Worm (Caenorhabditis elegans) whole organism, L1 larva: Measurements from ENCODE around the gene grld-1.

Source experiments
- C04F5.9 ChIP-seq: sonication (generic microtip); optimal IDR thresholded peaks from 2 replicates; lab custom pipeline; 2016; ENCODE audit warnings: missing genetic modification characterization, missing compliant biosample characterization
- ama-1 ChIP-seq: fragments of 150-350 bp; optimal IDR thresholded peaks from 2 replicates; lab custom pipeline; 2014
- ceh-8 ChIP-seq: fragments of 200-800 bp; sonication (Bioruptor generic); optimal IDR thresholded peaks from 2 replicates; lab custom pipeline; 2018; ENCODE audit warnings: mild to moderate bottlenecking, missing genetic modification characterization, moderate library complexity, missing compliant biosample characterization
- ceh-82 ChIP-seq, 3 experiments: fragments of 150-350 bp in 1 of 3; sonication (generic microtip) in 2 of 3; optimal IDR thresholded peaks; 2 replicates each; lab custom pipeline; 2014 to 2017; ENCODE audit warnings: missing biosample characterization in 3 of 3, missing genetic modification characterization in 3 of 3
- ces-1 ChIP-seq: fragments of 150-350 bp; optimal IDR thresholded peaks from 2 replicates; lab custom pipeline; 2014; ENCODE audit warnings: missing biosample characterization, missing genetic modification reagents, missing genetic modification characterization
- dpl-1 ChIP-seq, 3 experiments: fragments of 150-350 bp in 2 of 3; sonication (generic microtip) in 1 of 3; optimal IDR thresholded peaks; 2 replicates each; lab custom pipeline; 2014 to 2017; ENCODE audit warnings: missing biosample characterization in 3 of 3, missing genetic modification characterization in 3 of 3, missing genetic modification reagents in 3 of 3
- dsc-1 ChIP-seq: sonication (generic microtip); optimal IDR thresholded peaks from 2 replicates; lab custom pipeline; 2016; ENCODE audit warnings: mild to moderate bottlenecking, missing genetic modification characterization, missing compliant biosample characterization
- egl-13 ChIP-seq: sonication (generic microtip); optimal IDR thresholded peaks from 2 replicates; lab custom pipeline; 2016; ENCODE audit warnings: missing genotype, missing genetic modification reagents, missing genetic modification characterization, missing compliant biosample characterization
- fkh-8 ChIP-seq: sonication (generic microtip); optimal IDR thresholded peaks from 2 replicates; lab custom pipeline; 2016; ENCODE audit warnings: mild to moderate bottlenecking, missing genetic modification characterization, missing compliant biosample characterization
- grh-1 ChIP-seq: fragments of 200-800 bp; sonication (Bioruptor generic); IDR thresholded peaks from 2 replicates; pipeline ENCODE4 v1.3.6; 2022; ENCODE audit warnings: missing genetic modification reagents, missing genetic modification characterization, missing compliant biosample characterization
- isw-1 ChIP-seq: fragments of 200-800 bp; sonication (Bioruptor generic); IDR thresholded peaks from 2 replicates; pipeline ENCODE4 v1.3.6; 2022; ENCODE audit warnings: missing genetic modification characterization, missing compliant biosample characterization
- lin-14 ChIP-seq: fragments of 200-800 bp; sonication (Bioruptor generic); optimal IDR thresholded peaks from 2 replicates; lab custom pipeline; 2018; ENCODE audit warnings: mild to moderate bottlenecking, missing genetic modification characterization, moderate library complexity, missing compliant biosample characterization
- lin-35 ChIP-seq, 2 experiments: fragments of 150-350 bp; optimal IDR thresholded peaks; 2 replicates each; lab custom pipeline; 2014; ENCODE audit warnings: missing biosample characterization in 2 of 2, missing genetic modification characterization in 2 of 2, missing genetic modification reagents in 2 of 2
- lin-39 ChIP-seq: fragments of 150-350 bp; optimal IDR thresholded peaks from 2 replicates; lab custom pipeline; 2014; ENCODE audit warnings: missing biosample characterization, missing genetic modification reagents, missing genetic modification characterization
- lsy-2 ChIP-seq, 2 experiments: fragments of 150-350 bp; optimal IDR thresholded peaks; 2 replicates each; lab custom pipeline; 2014; ENCODE audit warnings: missing biosample characterization in 2 of 2, missing genetic modification characterization in 2 of 2
- mab-9 ChIP-seq: fragments of 200-800 bp; sonication (Bioruptor generic); IDR thresholded peaks from 2 replicates; pipeline ENCODE4 v1.3.6; 2022; ENCODE audit warnings: missing genetic modification reagents, missing genetic modification characterization, missing compliant biosample characterization
- nhr-19 ChIP-seq: fragments of 200-800 bp; sonication (Bioruptor generic); conservative IDR thresholded peaks from 2 replicates; pipeline ENCODE4 v1.3.6; 2022; ENCODE audit warnings: missing genetic modification characterization, missing compliant biosample characterization
- nhr-47 ChIP-seq: sonication (generic microtip); optimal IDR thresholded peaks from 2 replicates; lab custom pipeline; 2016; ENCODE audit warnings: mild to moderate bottlenecking, missing genetic modification characterization, moderate library complexity, missing compliant biosample characterization
- nhr-71 ChIP-seq: sonication (generic microtip); optimal IDR thresholded peaks from 2 replicates; lab custom pipeline; 2016; ENCODE audit warnings: mild to moderate bottlenecking, missing genetic modification characterization, moderate library complexity, missing compliant biosample characterization
- nhr-77 ChIP-seq: fragments of 150-350 bp; optimal IDR thresholded peaks from 2 replicates; lab custom pipeline; 2014; ENCODE audit warnings: missing biosample characterization, missing genetic modification characterization
- nhr-85 ChIP-seq: sonication (generic microtip); peaks from one replicate; lab custom pipeline; 2016; ENCODE audit warnings: missing genetic modification characterization, inconsistent platforms, missing compliant biosample characterization
- sox-4 ChIP-seq: sonication (generic microtip); optimal IDR thresholded peaks from 2 replicates; lab custom pipeline; 2016; ENCODE audit warnings: missing genetic modification characterization, missing compliant biosample characterization
- sptf-1 ChIP-seq: fragments of 150-350 bp; optimal IDR thresholded peaks from 2 replicates; lab custom pipeline; 2014; ENCODE audit warnings: missing biosample characterization, missing genetic modification characterization
- swsn-7 ChIP-seq: sonication (generic microtip); optimal IDR thresholded peaks from 2 replicates; lab custom pipeline; 2016; ENCODE audit warnings: missing genetic modification characterization, missing compliant biosample characterization
- tbx-2 ChIP-seq: sonication (generic microtip); optimal IDR thresholded peaks from 2 replicates; lab custom pipeline; 2016; ENCODE audit warnings: missing genetic modification characterization, missing compliant biosample characterization
- unc-30 ChIP-seq: sonication (generic microtip); optimal IDR thresholded peaks from 2 replicates; lab custom pipeline; 2017; ENCODE audit warnings: missing biosample characterization, missing genetic modification characterization
- unc-86 ChIP-seq: sonication (generic microtip); optimal IDR thresholded peaks from 2 replicates; lab custom pipeline; 2016; ENCODE audit warnings: missing genetic modification characterization, missing compliant biosample characterization
- xbp-1 ChIP-seq: sonication (generic microtip); optimal IDR thresholded peaks from 2 replicates; lab custom pipeline; 2016; ENCODE audit warnings: missing genetic modification characterization, missing compliant biosample characterization
- zip-4 ChIP-seq: fragments of 200-800 bp; sonication (Bioruptor generic); optimal IDR thresholded peaks from 2 replicates; lab custom pipeline; 2018; ENCODE audit warnings: mild to moderate bottlenecking, missing genetic modification characterization, moderate library complexity, missing compliant biosample characterization

grld-1 gene

ce11 chrIV:141022-141421 lies 15.3 kb upstream of the grld-1 start:
- TF ChIP-seq lin-39 (no peak), nhr-19 (GFP tag; lab: Robert Waterston, UW) (no peak), ceh-82 (tag; optimal IDR thresholded peaks at IDR 0.05; lab: Kevin White, UChicago) (no peak)

- TF ChIP-seq zip-4 (GFP tag; lab: Kevin White, UChicago), result no peak
- TF ChIP-seq ceh-8 (GFP tag; lab: Kevin White, UChicago), result peak; percentile 29
- TF ChIP-seq, all 84 proteins: peak for 1
Measured at ce11 chrIV:139652-140051, 13.9 kb upstream of the grld-1 start.

ce11 chrIV:133968-134367 lies 8.2 kb upstream of the grld-1 start:
- peak; percentile 53 for TF ChIP-seq egl-13 (tag; lab: Kevin White, UChicago)
- no peak for TF ChIP-seq lin-35 (GFP tag; optimal IDR thresholded peaks at IDR 0.05; lab: Kevin White, UChicago)
- peak; percentile 55 for TF ChIP-seq fkh-8 (tag; lab: Kevin White, UChicago)
- no peak for TF ChIP-seq lin-14 (GFP tag; lab: Kevin White, UChicago)
- no peak for TF ChIP-seq mab-9 (GFP tag; lab: Robert Waterston, UW)
- peak; percentile 33 for TF ChIP-seq nhr-47 (tag; lab: Kevin White, UChicago)
- TF ChIP-seq nhr-71 (tag; lab: Kevin White, UChicago), result no peak
- TF ChIP-seq dsc-1 (tag; lab: Kevin White, UChicago), result peak; percentile 83
- TF ChIP-seq, all 84 proteins: peak for 4

ce11 chrIV:132095-132494 lies 6.4 kb upstream of the grld-1 start, which contains the start of gene daf-1:
Gene daf-1, plus strand, starts transcription at chrIV:132416.
- TF ChIP-seq dsc-1 (tag; lab: Kevin White, UChicago) (peak; percentile 39), swsn-7 (tag; lab: Kevin White, UChicago) (peak; percentile 33), C04F5.9 (tag; lab: Kevin White, UChicago) (no peak), isw-1 (GFP tag; lab: Robert Waterston, UW) (no peak), sox-4 (tag; lab: Kevin White, UChicago) (peak; percentile 37), tbx-2 (peak; percentile 18), lin-14 (GFP tag; lab: Kevin White, UChicago) (peak; percentile 73), dpl-1 (GFP tag; optimal IDR thresholded peaks at IDR 0.05; lab: Kevin White, UChicago) (peak in 1 of 3 experiments; percentile 12), xbp-1 (peak; percentile 49), fkh-8 (tag; lab: Kevin White, UChicago) (peak; percentile 73), ceh-82 (tag; optimal IDR thresholded peaks at IDR 0.05; lab: Kevin White, UChicago) (peak in 1 of 3 experiments; percentile 25), lin-35 (GFP tag; optimal IDR thresholded peaks at IDR 0.05; lab: Kevin White, UChicago) (peak in 1 of 2 experiments; percentile 4), nhr-77 (tag; lab: Kevin White, UChicago) (no peak), lsy-2 (tag; optimal IDR thresholded peaks at IDR 0.05; lab: Kevin White, UChicago) (peak in 1 of 2 experiments; percentile 40), nhr-47 (tag; lab: Kevin White, UChicago) (peak; percentile 42), grh-1 (GFP tag; lab: Robert Waterston, UW) (no peak), nhr-71 (tag; lab: Kevin White, UChicago) (peak; percentile 32), ama-1 (lab: Kevin White, UChicago) (no peak), unc-86 (peak; percentile 61), sptf-1 (tag; lab: Kevin White, UChicago) (no peak), egl-13 (tag; lab: Kevin White, UChicago) (peak; percentile 67)
- TF ChIP-seq, all 84 proteins: peak for 15

ce11 chrIV:130150-130549 lies 4.4 kb upstream of the grld-1 start:
- TF ChIP-seq lsy-2 (tag; optimal IDR thresholded peaks at IDR 0.05; lab: Kevin White, UChicago), result peak in 1 of 2 experiments; percentile 11
- peak; percentile 5 for TF ChIP-seq lin-14 (GFP tag; lab: Kevin White, UChicago)
- TF ChIP-seq ces-1, result no peak
- TF ChIP-seq unc-30, result no peak
- TF ChIP-seq, all 84 proteins: peak for 2

ce11 chrIV:128525-128924 lies 2.8 kb upstream of the grld-1 start:
- TF ChIP-seq lin-39, result no peak
- peak; percentile 58 for TF ChIP-seq lin-14 (GFP tag; lab: Kevin White, UChicago)
- peak; percentile 27 for TF ChIP-seq nhr-85 (tag; lab: Kevin White, UChicago)
